Worm (Caenorhabditis elegans) whole organism, L1 larva: ENCODE measurements around the gene T05C12.1.

Source experiments
- aly-2 ChIP-seq: fragments of 150-350 bp; optimal IDR thresholded peaks from 2 replicates; lab custom pipeline; 2014; ENCODE audit warnings: missing biosample characterization, missing genetic modification characterization
- ama-1 ChIP-seq: fragments of 150-350 bp; optimal IDR thresholded peaks from 2 replicates; lab custom pipeline; 2014
- elt-2 ChIP-seq: sonication (generic microtip); optimal IDR thresholded peaks from 2 replicates; lab custom pipeline; 2016; ENCODE audit warnings: missing genetic modification characterization, mild to moderate bottlenecking, inconsistent platforms, missing compliant biosample characterization, missing genetic modification reagents
- fkh-8 ChIP-seq: sonication (generic microtip); optimal IDR thresholded peaks from 2 replicates; lab custom pipeline; 2016; ENCODE audit warnings: mild to moderate bottlenecking, missing genetic modification characterization, missing compliant biosample characterization
- lin-35 ChIP-seq, 2 experiments: fragments of 150-350 bp; optimal IDR thresholded peaks; 2 replicates each; lab custom pipeline; 2014; ENCODE audit warnings: missing biosample characterization in 2 of 2, missing genetic modification characterization in 2 of 2, missing genetic modification reagents in 2 of 2
- lsy-2 ChIP-seq, 2 experiments: fragments of 150-350 bp; optimal IDR thresholded peaks; 2 replicates each; lab custom pipeline; 2014; ENCODE audit warnings: missing biosample characterization in 2 of 2, missing genetic modification characterization in 2 of 2
- mab-9 ChIP-seq: fragments of 200-800 bp; sonication (Bioruptor generic); IDR thresholded peaks from 2 replicates; pipeline ENCODE4 v1.3.6; 2022; ENCODE audit warnings: missing genetic modification reagents, missing genetic modification characterization, missing compliant biosample characterization
- mef-2 ChIP-seq: fragments of 150-350 bp; optimal IDR thresholded peaks from 2 replicates; lab custom pipeline; 2014; ENCODE audit warnings: missing biosample characterization, missing genetic modification characterization
- nhr-28 ChIP-seq: fragments of 150-350 bp; optimal IDR thresholded peaks from 2 replicates; lab custom pipeline; 2014; ENCODE audit warnings: missing biosample characterization, missing genetic modification characterization
- snpc-4 ChIP-seq: fragments of 150-350 bp; optimal IDR thresholded peaks from 2 replicates; lab custom pipeline; 2014; ENCODE audit warnings: missing biosample characterization, missing genetic modification characterization
- ztf-11 ChIP-seq, 2 experiments: sonication (generic microtip); optimal IDR thresholded peaks; 2 replicates each; lab custom pipeline; 2016 to 2017; ENCODE audit warnings: missing genetic modification characterization in 2 of 2, missing biosample characterization in 1 of 2, missing compliant biosample characterization in 1 of 2

ce11 chrII:8173449-8173848, at the start of gene T05C12.1, which contains the start of gene decr-1.3:
- TF ChIP-seq ztf-11 (tag; optimal IDR thresholded peaks at IDR 0.05; lab: Kevin White, UChicago) (no peak), lsy-2 (tag; optimal IDR thresholded peaks at IDR 0.05; lab: Kevin White, UChicago) (no peak), ama-1 (lab: Kevin White, UChicago) (no peak), mef-2 (tag; lab: Kevin White, UChicago) (no peak), fkh-8 (tag; lab: Kevin White, UChicago) (no peak), elt-2 (tag; lab: Kevin White, UChicago) (no peak), lin-35 (GFP tag; optimal IDR thresholded peaks at IDR 0.05; lab: Kevin White, UChicago) (no peak), mab-9 (GFP tag; lab: Robert Waterston, UW) (no peak), aly-2 (tag; lab: Kevin White, UChicago) (no peak), nhr-28 (tag; lab: Kevin White, UChicago) (no peak), snpc-4 (no peak)
